Fruit fly (Drosophila melanogaster) whole organism, adult: ENCODE results near the gene whe.

Experiments
- CG11617 ChIP-seq: fragments of 200-800 bp; sonication (Bioruptor generic); optimal IDR thresholded peaks from 2 replicates; lab custom pipeline; 2017; ENCODE audit warnings: mild to moderate bottlenecking, missing biosample characterization, missing genetic modification reagents, missing genetic modification characterization
- CG12768 ChIP-seq: fragments of 200-800 bp; sonication (Bioruptor generic); optimal IDR thresholded peaks from 2 replicates; lab custom pipeline; 2017; ENCODE audit warnings: missing biosample characterization, missing genetic modification characterization, mild to moderate bottlenecking, moderate library complexity, missing genetic modification reagents
- CG14711 ChIP-seq: fragments of 200-800 bp; sonication (Bioruptor generic); optimal IDR thresholded peaks from 2 replicates; lab custom pipeline; 2018; ENCODE audit warnings: missing biosample characterization, mild to moderate bottlenecking, missing genetic modification characterization, moderate library complexity
- CG1620 ChIP-seq: fragments of 200-800 bp; sonication (Bioruptor generic); optimal IDR thresholded peaks from 2 replicates; lab custom pipeline; 2016; ENCODE audit warnings: missing biosample characterization, missing genetic modification characterization
- CG33017 ChIP-seq: fragments of 200-800 bp; sonication (Bioruptor generic); optimal IDR thresholded peaks from 2 replicates; lab custom pipeline; 2018; ENCODE audit warnings: missing biosample characterization, mild to moderate bottlenecking, missing genetic modification characterization, moderate library complexity
- CG5204 ChIP-seq: fragments of 200-800 bp; sonication (Bioruptor generic); optimal IDR thresholded peaks from 2 replicates; lab custom pipeline; 2016; ENCODE audit warnings: missing biosample characterization, missing genetic modification characterization
- CG7045 ChIP-seq: fragments of 200-800 bp; sonication (Bioruptor generic); optimal IDR thresholded peaks from 2 replicates; lab custom pipeline; 2017; ENCODE audit warnings: missing biosample characterization, mild to moderate bottlenecking, missing genetic modification characterization
- CG7101 ChIP-seq: fragments of 200-800 bp; sonication (Bioruptor generic); optimal IDR thresholded peaks from 2 replicates; lab custom pipeline; 2018; ENCODE audit warnings: missing biosample characterization, mild to moderate bottlenecking, missing genetic modification characterization, moderate library complexity
- Clk ChIP-seq: fragments of 200-800 bp; sonication (Bioruptor generic); optimal IDR thresholded peaks from 2 replicates; lab custom pipeline; 2017; ENCODE audit warnings: missing biosample characterization, missing genetic modification characterization
- Crg-1 ChIP-seq: fragments of 200-800 bp; sonication (Bioruptor generic); optimal IDR thresholded peaks from 2 replicates; lab custom pipeline; 2016; ENCODE audit warnings: missing biosample characterization, missing genetic modification characterization
- Hr96 ChIP-seq: fragments of 200-800 bp; sonication (Bioruptor generic); optimal IDR thresholded peaks from 2 replicates; lab custom pipeline; 2016; ENCODE audit warnings: missing biosample characterization, missing genetic modification characterization
- Mnt ChIP-seq: fragments of 200-800 bp; sonication (Bioruptor generic); optimal IDR thresholded peaks from 2 replicates; lab custom pipeline; 2016; ENCODE audit warnings: missing biosample characterization, mild to moderate bottlenecking, missing genetic modification characterization
- bab1 ChIP-seq: fragments of 200-800 bp; sonication (Bioruptor generic); optimal IDR thresholded peaks from 3 replicates; lab custom pipeline; 2019; ENCODE audit warnings: missing biosample characterization, mild to moderate bottlenecking, missing genetic modification characterization, moderate library complexity
- cic ChIP-seq: fragments of 200-800 bp; sonication (Bioruptor generic); optimal IDR thresholded peaks from 2 replicates; lab custom pipeline; 2017; ENCODE audit warnings: missing biosample characterization, mild to moderate bottlenecking, missing genetic modification characterization, moderate library complexity
- cnc ChIP-seq, 2 experiments: fragments of >200 bp; optimal IDR thresholded peaks; 2 replicates each; lab custom pipeline; 2017
- kay ChIP-seq: fragments of 200-800 bp; sonication (Bioruptor generic); peaks from one replicate; lab custom pipeline; 2016; ENCODE audit warnings: missing biosample characterization, missing genetic modification characterization, borderline replicate concordance
- ovo ChIP-seq: fragments of 200-800 bp; sonication (Bioruptor generic); optimal IDR thresholded peaks from 2 replicates; lab custom pipeline; 2016; ENCODE audit warnings: missing biosample characterization, missing genetic modification characterization
- pad ChIP-seq: fragments of 200-800 bp; sonication (Bioruptor generic); optimal IDR thresholded peaks from 3 replicates; lab custom pipeline; 2017; ENCODE audit warnings: missing biosample characterization, missing genetic modification characterization, mild to moderate bottlenecking, moderate library complexity, missing genetic modification reagents
- tj ChIP-seq: fragments of 200-800 bp; sonication (Bioruptor generic); optimal IDR thresholded peaks from 3 replicates; lab custom pipeline; 2017; ENCODE audit warnings: missing biosample characterization, mild to moderate bottlenecking, missing genetic modification characterization, moderate library complexity
- toe ChIP-seq: fragments of 200-800 bp; sonication (Bioruptor generic); optimal IDR thresholded peaks from 2 replicates; lab custom pipeline; 2016; ENCODE audit warnings: missing biosample characterization, missing genetic modification characterization

whe gene

DNA sequence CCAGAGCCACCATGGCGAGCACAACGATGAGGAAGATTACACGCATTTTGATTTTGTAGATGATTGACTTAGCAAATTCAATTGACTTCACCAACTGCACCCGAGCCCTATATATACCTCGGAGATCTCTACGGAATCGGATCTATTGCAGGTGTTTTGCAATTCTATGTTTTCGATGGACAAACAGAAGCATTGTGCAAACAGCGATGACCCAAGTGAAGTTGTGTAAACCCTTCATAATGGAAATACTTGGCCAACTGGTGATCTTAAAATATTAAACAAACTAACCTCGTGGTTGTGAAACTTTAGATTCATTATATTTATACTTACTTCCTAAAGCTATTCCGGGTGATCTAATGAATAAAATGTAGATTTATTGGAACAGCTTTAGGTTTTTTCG, at the start of gene whe:
TSS of gene whe (minus strand) at position 101 of the 400 bp plus-strand sequence.
- TF ChIP-seq Hr96 (GFP tag; lab: Kevin White, UChicago) = no peak
- TF ChIP-seq Mnt = no peak
- TF ChIP-seq CG5204 (GFP tag; lab: Kevin White, UChicago) = no peak
- TF ChIP-seq Crg-1 (GFP tag; lab: Kevin White, UChicago) = no peak
- TF ChIP-seq cnc (optimal IDR thresholded peaks at IDR 0.05; lab: Kevin White, UChicago) = no peak
- TF ChIP-seq bab1 (GFP tag; lab: Kevin White, UChicago) = no peak
- no peak for TF ChIP-seq tj (GFP tag; lab: Kevin White, UChicago)
- no peak for TF ChIP-seq CG7101

- TF ChIP-seq Clk (GFP tag; lab: Kevin White, UChicago) (no peak), CG11617 (GFP tag; lab: Kevin White, UChicago) (no peak), CG1620 (GFP tag; lab: Kevin White, UChicago) (no peak), cic (GFP tag; lab: Kevin White, UChicago) (no peak), CG12768 (GFP tag; lab: Kevin White, UChicago) (no peak), CG33017 (tag; lab: Kevin White, UChicago) (no peak), bab1 (GFP tag; lab: Kevin White, UChicago) (no peak), CG7101 (no peak), Hr96 (GFP tag; lab: Kevin White, UChicago) (no peak), Mnt (no peak), CG5204 (GFP tag; lab: Kevin White, UChicago) (no peak), toe (GFP tag; lab: Kevin White, UChicago) (no peak), ovo (GFP tag; lab: Kevin White, UChicago) (no peak), CG7045 (no peak), kay (GFP tag; lab: Kevin White, UChicago) (no peak), cnc (optimal IDR thresholded peaks at IDR 0.05; lab: Kevin White, UChicago) (no peak), pad (GFP tag; lab: Kevin White, UChicago) (no peak), tj (GFP tag; lab: Kevin White, UChicago) (no peak), CG14711 (tag; lab: Kevin White, UChicago) (no peak), Crg-1 (GFP tag; lab: Kevin White, UChicago) (no peak)
These were observed 38.1 kb upstream of the whe start for dm6 chrX:21440687-21441086.

DNA sequence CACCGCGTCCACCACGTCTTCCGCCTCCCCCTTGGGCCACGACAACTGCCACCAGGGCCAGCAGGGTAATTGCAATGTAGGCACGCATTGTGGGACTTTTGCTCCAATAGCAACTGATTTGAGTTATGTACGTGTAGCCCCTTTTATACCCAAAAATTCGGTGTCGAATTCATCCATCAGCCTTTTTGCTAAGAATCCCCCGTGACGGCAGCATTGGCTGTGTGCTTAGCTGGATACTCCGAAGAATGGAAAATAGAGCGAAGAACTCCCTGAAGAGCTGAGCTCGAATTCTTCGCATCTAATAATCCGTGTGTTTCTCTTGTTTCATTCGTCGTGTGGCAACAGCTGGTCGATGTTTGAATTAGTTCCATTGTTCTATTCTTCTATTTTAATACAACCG, 26.6 kb upstream of the whe start, which contains the start of gene CG10918:
TSS of gene CG10918 (minus strand) at position 101 of the 400 bp plus-strand sequence.
- TF ChIP-seq bab1 (GFP tag; lab: Kevin White, UChicago) = no peak
- TF ChIP-seq CG7101 = no peak
- TF ChIP-seq Mnt = no peak
- no peak for TF ChIP-seq Hr96 (GFP tag; lab: Kevin White, UChicago)
- no peak for TF ChIP-seq cic (GFP tag; lab: Kevin White, UChicago)
- no peak for TF ChIP-seq cnc (optimal IDR thresholded peaks at IDR 0.05; lab: Kevin White, UChicago)
- no peak for TF ChIP-seq CG7045
- TF ChIP-seq Clk (GFP tag; lab: Kevin White, UChicago) = no peak
- no peak for TF ChIP-seq ovo (GFP tag; lab: Kevin White, UChicago)
- TF ChIP-seq CG14711 (tag; lab: Kevin White, UChicago) = no peak
- no peak for TF ChIP-seq CG1620 (GFP tag; lab: Kevin White, UChicago)
- no peak for TF ChIP-seq CG33017 (tag; lab: Kevin White, UChicago)
- no peak for TF ChIP-seq kay (GFP tag; lab: Kevin White, UChicago)
- TF ChIP-seq tj (GFP tag; lab: Kevin White, UChicago) = no peak
- no peak for TF ChIP-seq CG12768 (GFP tag; lab: Kevin White, UChicago)
- no peak for TF ChIP-seq Crg-1 (GFP tag; lab: Kevin White, UChicago)
- TF ChIP-seq CG5204 (GFP tag; lab: Kevin White, UChicago) = no peak
- no peak for TF ChIP-seq CG11617 (GFP tag; lab: Kevin White, UChicago)

- no peak for TF ChIP-seq Crg-1 (GFP tag; lab: Kevin White, UChicago)
- no peak for TF ChIP-seq CG33017 (tag; lab: Kevin White, UChicago)
- no peak for TF ChIP-seq bab1 (GFP tag; lab: Kevin White, UChicago)
- no peak for TF ChIP-seq CG5204 (GFP tag; lab: Kevin White, UChicago)
- TF ChIP-seq CG7045 = no peak
- TF ChIP-seq CG12768 (GFP tag; lab: Kevin White, UChicago) = no peak
- TF ChIP-seq ovo (GFP tag; lab: Kevin White, UChicago) = no peak
- no peak for TF ChIP-seq CG11617 (GFP tag; lab: Kevin White, UChicago)
- no peak for TF ChIP-seq tj (GFP tag; lab: Kevin White, UChicago)
- no peak for TF ChIP-seq kay (GFP tag; lab: Kevin White, UChicago)
- TF ChIP-seq Mnt = no peak
- no peak for TF ChIP-seq cic (GFP tag; lab: Kevin White, UChicago)
- TF ChIP-seq cnc (optimal IDR thresholded peaks at IDR 0.05; lab: Kevin White, UChicago) = no peak
- no peak for TF ChIP-seq Clk (GFP tag; lab: Kevin White, UChicago)
- TF ChIP-seq CG1620 (GFP tag; lab: Kevin White, UChicago) = no peak
- TF ChIP-seq toe (GFP tag; lab: Kevin White, UChicago) = no peak
- no peak for TF ChIP-seq CG14711 (tag; lab: Kevin White, UChicago)
- TF ChIP-seq Hr96 (GFP tag; lab: Kevin White, UChicago) = no peak
- TF ChIP-seq CG7101 = no peak
These were observed 5.6 kb downstream of the whe start, which contains the start of gene lcs for dm6 chrX:21396860-21397459. Gene lcs (minus strand): TSS chrX:21397316.

DNA sequence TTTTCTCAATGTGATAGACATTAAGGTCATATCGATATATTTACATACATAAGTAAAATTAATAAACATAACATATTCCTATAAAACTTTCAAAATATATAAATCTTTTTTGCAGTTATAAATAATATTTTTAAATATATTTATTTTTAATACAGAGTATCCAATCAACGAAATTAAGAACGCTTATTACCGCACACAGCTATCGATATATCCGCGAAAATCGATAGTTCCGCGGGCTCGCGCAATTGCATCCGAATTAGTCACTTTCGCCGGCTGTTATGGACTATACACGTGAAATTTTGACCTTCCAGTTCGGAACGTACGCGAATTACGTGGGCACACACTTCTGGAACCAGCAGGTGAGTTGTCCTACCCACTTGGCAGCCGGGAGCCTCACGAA, 13.8 kb downstream of the whe start, which contains the start of gene mst:
TSS of gene mst (plus strand) at position 244 of the 400 bp plus-strand sequence.
- no peak for TF ChIP-seq Hr96 (GFP tag; lab: Kevin White, UChicago)
- no peak for TF ChIP-seq Mnt
- no peak for TF ChIP-seq CG5204 (GFP tag; lab: Kevin White, UChicago)
- TF ChIP-seq Crg-1 (GFP tag; lab: Kevin White, UChicago) = no peak
- TF ChIP-seq tj (GFP tag; lab: Kevin White, UChicago) = no peak
- TF ChIP-seq cic (GFP tag; lab: Kevin White, UChicago) = no peak
- no peak for TF ChIP-seq Clk (GFP tag; lab: Kevin White, UChicago)
- TF ChIP-seq toe (GFP tag; lab: Kevin White, UChicago) = no peak
- TF ChIP-seq CG14711 (tag; lab: Kevin White, UChicago) = no peak
- TF ChIP-seq CG1620 (GFP tag; lab: Kevin White, UChicago) = no peak
- no peak for TF ChIP-seq ovo (GFP tag; lab: Kevin White, UChicago)
- TF ChIP-seq cnc (optimal IDR thresholded peaks at IDR 0.05; lab: Kevin White, UChicago) = no peak
- no peak for TF ChIP-seq CG7101
- no peak for TF ChIP-seq kay (GFP tag; lab: Kevin White, UChicago)
